Fruit fly (Drosophila melanogaster): ENCODE measurements around the gene CG2865.
A peak's percentile ranks its signal among the peaks of the same experiment; 100 is the strongest.

Gene CG2865

DNA sequence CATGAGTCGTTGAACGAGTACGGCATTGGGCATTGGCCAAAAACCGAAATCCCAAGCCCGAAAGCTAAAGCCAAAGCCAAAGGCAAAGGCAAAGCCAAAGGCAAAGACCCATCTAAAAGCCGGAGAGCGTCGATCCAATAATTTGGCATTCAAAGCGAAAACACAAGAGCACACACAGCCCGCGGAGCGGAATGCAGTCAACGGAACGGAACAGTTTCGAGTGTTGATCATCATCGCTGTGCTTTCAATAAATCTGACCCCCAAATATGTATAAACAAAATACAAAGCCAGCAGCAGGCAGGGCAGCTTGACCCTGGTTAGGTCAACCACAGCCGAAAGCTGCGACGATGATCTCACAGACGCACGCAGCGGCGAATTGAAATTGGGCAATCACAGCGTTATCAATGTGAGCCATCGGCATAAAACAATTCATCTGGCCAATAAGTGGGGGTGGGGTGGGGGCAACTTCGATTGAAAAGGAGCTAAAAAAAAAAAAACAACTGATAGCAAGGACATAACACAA, 14.4 kb downstream of the CG2865 start:
- TF ChIP-seq cic (GFP tag; optimal IDR thresholded peaks at IDR 0.05): no peak
- no peak for TF ChIP-seq CG11617 (GFP tag; optimal IDR thresholded peaks at IDR 0.05)
- TF ChIP-seq cnc (optimal IDR thresholded peaks at IDR 0.05): no peak
- TF ChIP-seq CG12768 (GFP tag; optimal IDR thresholded peaks at IDR 0.05): no peak
- TF ChIP-seq ovo (GFP tag; optimal IDR thresholded peaks at IDR 0.05): no peak
- no peak for TF ChIP-seq CG7045 (GFP tag; optimal IDR thresholded peaks at IDR 0.05)

DNA sequence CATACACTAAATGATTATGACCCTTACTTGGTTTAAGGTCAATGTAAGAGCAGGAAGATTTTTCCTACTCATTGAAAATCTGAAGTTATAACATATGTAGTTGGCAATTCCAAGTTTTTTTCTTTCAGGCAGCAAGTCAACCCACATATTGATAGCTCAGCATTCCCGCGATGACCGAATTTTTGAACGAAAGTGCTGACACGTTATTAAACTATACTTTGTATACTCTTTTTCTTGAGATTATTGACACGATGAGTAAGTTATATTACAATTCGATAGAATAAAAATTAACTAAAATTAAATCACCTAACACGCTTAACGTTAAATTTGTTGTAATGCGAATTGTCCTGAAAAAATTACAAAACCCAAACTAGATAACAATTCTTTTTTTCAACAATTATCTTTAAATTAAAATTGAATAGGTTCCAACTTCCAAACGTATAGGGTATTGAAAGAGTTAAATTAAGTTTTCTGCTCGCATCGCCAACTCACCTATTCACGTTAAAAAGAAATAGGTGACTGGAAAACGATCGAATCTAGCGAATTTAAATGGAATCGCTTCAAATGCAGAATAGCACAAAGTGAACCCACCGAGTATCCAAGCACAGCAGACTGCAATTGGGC, 17.9 kb downstream of the CG2865 start, which contains the start of gene Vml:
Gene Vml (plus strand): TSS at position 574 of the 624 bp plus-strand sequence.
- TF ChIP-seq CG12768 (GFP tag; optimal IDR thresholded peaks at IDR 0.05): no peak
- peak; percentile 95 for TF ChIP-seq tj (GFP tag; optimal IDR thresholded peaks at IDR 0.05)

dm6 chrX:2274704-2275199, 18.5 kb downstream of the CG2865 start, which contains the start of gene Grp170:
Grp170 (minus strand) TSS chrX:2275068.
- no peak for TF ChIP-seq CG1620 (GFP tag; optimal IDR thresholded peaks at IDR 0.05)
- TF ChIP-seq cic (GFP tag; optimal IDR thresholded peaks at IDR 0.05): no peak
- TF ChIP-seq CG7101 (tag; optimal IDR thresholded peaks at IDR 0.05): no peak
- TF ChIP-seq bab1 (GFP tag; optimal IDR thresholded peaks at IDR 0.05): peak; percentile 53
- peak; percentile 21 for TF ChIP-seq CG11617 (GFP tag; optimal IDR thresholded peaks at IDR 0.05)
- TF ChIP-seq ovo (GFP tag; optimal IDR thresholded peaks at IDR 0.05): no peak
- no peak for TF ChIP-seq CG5204 (GFP tag; optimal IDR thresholded peaks at IDR 0.05)
- no peak for TF ChIP-seq CG12768 (GFP tag; optimal IDR thresholded peaks at IDR 0.05)
- no peak for TF ChIP-seq CG7045 (GFP tag; optimal IDR thresholded peaks at IDR 0.05)
- no peak for TF ChIP-seq kay (GFP tag; ENCODE audit: borderline replicate concordance)
- no peak for TF ChIP-seq Crg-1 (GFP tag; optimal IDR thresholded peaks at IDR 0.05)
- no peak for TF ChIP-seq toe (GFP tag; optimal IDR thresholded peaks at IDR 0.05)
- TF ChIP-seq tj (GFP tag; optimal IDR thresholded peaks at IDR 0.05): no peak
- peak; percentile 76 for TF ChIP-seq Mnt (GFP tag; optimal IDR thresholded peaks at IDR 0.05)
- TF ChIP-seq Hr96 (GFP tag; optimal IDR thresholded peaks at IDR 0.05): no peak
- no peak for TF ChIP-seq Clk (GFP tag; optimal IDR thresholded peaks at IDR 0.05)
- TF ChIP-seq CG33017 (tag; optimal IDR thresholded peaks at IDR 0.05): no peak
- TF ChIP-seq pad (GFP tag; optimal IDR thresholded peaks at IDR 0.05): peak; percentile 0
- peak; percentile 15 for TF ChIP-seq CG14711 (tag; optimal IDR thresholded peaks at IDR 0.05)
- TF ChIP-seq cnc (optimal IDR thresholded peaks at IDR 0.05): no peak

DNA sequence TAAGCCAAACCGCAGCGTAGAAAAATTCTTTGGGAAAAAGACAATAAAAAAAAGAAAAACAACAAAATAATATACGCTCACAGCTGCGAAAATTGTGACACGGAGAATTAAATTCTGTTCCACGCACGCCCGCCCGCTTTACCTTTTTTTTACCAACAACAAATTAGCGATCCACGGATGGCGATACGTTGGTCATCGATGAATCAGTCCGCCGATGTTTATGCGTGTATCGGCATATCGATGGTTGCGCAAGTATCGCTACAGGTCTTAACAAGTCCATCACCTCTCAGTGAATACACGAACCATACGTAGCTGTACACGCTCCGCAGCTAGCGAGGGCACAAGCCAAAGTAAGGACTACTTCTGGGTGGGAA, 22.7 kb downstream of the CG2865 start, which contains the start of gene CG2924:
Gene CG2924 (minus strand): TSS at position 205 of the 374 bp plus-strand sequence.
- peak; percentile 42 for TF ChIP-seq CG14711 (tag; optimal IDR thresholded peaks at IDR 0.05)
- peak; percentile 51 for TF ChIP-seq kay (GFP tag; ENCODE audit: borderline replicate concordance)
- TF ChIP-seq Crg-1 (GFP tag; optimal IDR thresholded peaks at IDR 0.05): peak; percentile 63
- TF ChIP-seq pad (GFP tag; optimal IDR thresholded peaks at IDR 0.05): no peak
- TF ChIP-seq toe (GFP tag; optimal IDR thresholded peaks at IDR 0.05): peak; percentile 43
- no peak for TF ChIP-seq CG7045 (GFP tag; optimal IDR thresholded peaks at IDR 0.05)
- no peak for TF ChIP-seq CG5204 (GFP tag; optimal IDR thresholded peaks at IDR 0.05)
- TF ChIP-seq Hr96 (GFP tag; optimal IDR thresholded peaks at IDR 0.05): no peak
- TF ChIP-seq Mnt (GFP tag; optimal IDR thresholded peaks at IDR 0.05): peak; percentile 81
- TF ChIP-seq CG7101 (tag; optimal IDR thresholded peaks at IDR 0.05): peak; percentile 62
- TF ChIP-seq CG12768 (GFP tag; optimal IDR thresholded peaks at IDR 0.05): no peak
- TF ChIP-seq CG33017 (tag; optimal IDR thresholded peaks at IDR 0.05): no peak
- TF ChIP-seq CG1620 (GFP tag; optimal IDR thresholded peaks at IDR 0.05): peak; percentile 82
- peak; percentile 92 for TF ChIP-seq bab1 (GFP tag; optimal IDR thresholded peaks at IDR 0.05)
- TF ChIP-seq CG11617 (GFP tag; optimal IDR thresholded peaks at IDR 0.05): no peak
- peak; percentile 87 for TF ChIP-seq tj (GFP tag; optimal IDR thresholded peaks at IDR 0.05)
- peak; percentile 44 for TF ChIP-seq cic (GFP tag; optimal IDR thresholded peaks at IDR 0.05)
- TF ChIP-seq Clk (GFP tag; optimal IDR thresholded peaks at IDR 0.05): peak; percentile 12
- TF ChIP-seq cnc (optimal IDR thresholded peaks at IDR 0.05): no peak
- peak; percentile 63 for TF ChIP-seq ovo (GFP tag; optimal IDR thresholded peaks at IDR 0.05)

DNA sequence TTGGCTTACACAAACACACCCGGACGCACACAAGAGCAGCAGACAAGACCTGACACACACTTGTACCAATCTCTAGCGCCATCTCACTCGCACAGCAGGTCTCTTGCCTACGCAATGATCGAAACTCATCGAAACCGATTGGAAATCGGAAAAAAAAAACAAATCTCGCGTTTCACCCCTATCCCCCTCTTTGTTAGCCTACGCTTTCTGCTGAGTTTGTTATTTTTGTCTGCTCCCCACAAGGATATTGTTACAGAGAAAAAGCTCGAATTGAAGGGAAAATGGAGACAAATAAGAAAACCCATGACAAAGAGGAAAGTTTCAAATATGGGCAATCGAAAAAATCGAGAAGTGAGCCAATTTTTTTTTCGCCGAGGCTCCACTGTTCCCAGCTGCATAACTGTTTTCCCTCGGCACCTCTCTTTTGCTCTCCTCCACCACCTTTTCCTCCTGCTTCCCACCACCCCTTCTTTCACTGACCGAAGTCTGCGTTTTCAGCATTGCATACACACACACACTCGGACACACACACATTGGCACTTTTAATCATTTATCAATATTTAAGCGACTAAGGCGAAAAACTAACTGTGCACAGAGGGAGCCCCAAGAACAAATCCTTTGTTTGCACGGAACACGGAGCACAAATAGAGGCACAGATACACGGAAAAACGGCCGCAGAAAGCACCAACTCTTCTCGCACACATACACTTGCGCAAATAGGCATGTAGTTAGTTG, 23.2 kb downstream of the CG2865 start:
- TF ChIP-seq pad (GFP tag; optimal IDR thresholded peaks at IDR 0.05) (peak; percentile 79), Mnt (GFP tag; optimal IDR thresholded peaks at IDR 0.05) (peak; percentile 44), tj (GFP tag; optimal IDR thresholded peaks at IDR 0.05) (peak; percentile 87), CG5204 (GFP tag; optimal IDR thresholded peaks at IDR 0.05) (no peak), CG11617 (GFP tag; optimal IDR thresholded peaks at IDR 0.05) (peak; percentile 59), CG12768 (GFP tag; optimal IDR thresholded peaks at IDR 0.05) (peak; percentile 3), CG7101 (tag; optimal IDR thresholded peaks at IDR 0.05) (peak; percentile 25), cnc (optimal IDR thresholded peaks at IDR 0.05) (no peak), Hr96 (GFP tag; optimal IDR thresholded peaks at IDR 0.05) (peak; percentile 63), ovo (GFP tag; optimal IDR thresholded peaks at IDR 0.05) (peak; percentile 64), toe (GFP tag; optimal IDR thresholded peaks at IDR 0.05) (peak; percentile 17)

DNA sequence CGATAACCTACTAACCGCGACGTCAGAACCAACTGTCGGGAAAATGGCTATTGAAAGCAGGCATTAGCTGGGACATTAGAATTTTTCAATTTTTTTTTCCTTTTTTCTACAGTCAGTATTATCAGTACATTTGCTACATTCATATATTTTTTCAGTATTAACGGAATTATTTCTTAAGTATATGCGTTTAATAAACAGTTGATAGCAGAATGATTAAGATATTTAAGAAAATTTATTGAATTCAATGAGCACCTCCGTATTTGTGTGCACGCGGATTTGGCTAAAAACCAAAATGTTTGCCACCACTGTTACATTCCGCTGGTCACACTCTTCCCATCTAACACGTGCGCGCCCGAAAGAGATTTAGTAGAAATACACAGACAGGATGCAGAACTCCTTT, 30.7 kb downstream of the CG2865 start, which contains the start of the genes temp and CG3071:
Gene temp (minus strand): TSS at position 5 of the 400 bp plus-strand sequence.
Gene CG3071 (plus strand): TSS at position 327 of the 400 bp plus-strand sequence.
- peak; percentile 68 for TF ChIP-seq CG7101 (tag; optimal IDR thresholded peaks at IDR 0.05)
- peak; percentile 31 for TF ChIP-seq CG7045 (GFP tag; optimal IDR thresholded peaks at IDR 0.05)
- TF ChIP-seq Hr96 (GFP tag; optimal IDR thresholded peaks at IDR 0.05): no peak
- peak; percentile 80 for TF ChIP-seq CG1620 (GFP tag; optimal IDR thresholded peaks at IDR 0.05)
- no peak for TF ChIP-seq CG5204 (GFP tag; optimal IDR thresholded peaks at IDR 0.05)
- TF ChIP-seq pad (GFP tag; optimal IDR thresholded peaks at IDR 0.05): peak; percentile 67
- TF ChIP-seq toe (GFP tag; optimal IDR thresholded peaks at IDR 0.05): peak; percentile 82
- TF ChIP-seq CG33017 (tag; optimal IDR thresholded peaks at IDR 0.05): peak; percentile 35
- peak; percentile 9 for TF ChIP-seq Clk (GFP tag; optimal IDR thresholded peaks at IDR 0.05)
- peak; percentile 85 for TF ChIP-seq CG11617 (GFP tag; optimal IDR thresholded peaks at IDR 0.05)
- TF ChIP-seq cnc (optimal IDR thresholded peaks at IDR 0.05): no peak
- peak; percentile 54 for TF ChIP-seq tj (GFP tag; optimal IDR thresholded peaks at IDR 0.05)
- TF ChIP-seq Mnt (GFP tag; optimal IDR thresholded peaks at IDR 0.05): peak; percentile 99
- TF ChIP-seq CG14711 (tag; optimal IDR thresholded peaks at IDR 0.05): peak; percentile 61
- TF ChIP-seq CG12768 (GFP tag; optimal IDR thresholded peaks at IDR 0.05): peak; percentile 31
- peak; percentile 64 for TF ChIP-seq Crg-1 (GFP tag; optimal IDR thresholded peaks at IDR 0.05)
- TF ChIP-seq ovo (GFP tag; optimal IDR thresholded peaks at IDR 0.05): peak; percentile 47
- peak; percentile 34 for TF ChIP-seq cic (GFP tag; optimal IDR thresholded peaks at IDR 0.05)
- peak; percentile 50 for TF ChIP-seq bab1 (GFP tag; optimal IDR thresholded peaks at IDR 0.05)
- TF ChIP-seq kay (GFP tag; ENCODE audit: borderline replicate concordance): no peak
